Worm (Caenorhabditis elegans) whole organism, L4 larva: ENCODE data around the gene R53.4.
A peak's percentile ranks its signal among the peaks of the same experiment; 100 is the strongest.

ENCODE experiments used
- F10B5.3 ChIP-seq: sonication (generic microtip); optimal IDR thresholded peaks from 2 replicates; lab custom pipeline; 2016; ENCODE audit warnings: mild to moderate bottlenecking, missing genetic modification characterization, missing compliant biosample characterization
- F26F4.8 ChIP-seq: fragments of 200-800 bp; sonication (Bioruptor generic); conservative IDR thresholded peaks from 2 replicates; pipeline ENCODE4 v1.3.6; 2022; ENCODE audit warnings: missing genetic modification characterization, missing compliant biosample characterization
- F44E2.7 ChIP-seq: fragments of 200-800 bp; sonication (Bioruptor generic); IDR thresholded peaks from 2 replicates; pipeline ENCODE4 v2.1.2; 2022; ENCODE audit warnings: missing genetic modification characterization, missing compliant biosample characterization
- T26A8.4 ChIP-seq: fragments of 200-800 bp; sonication (Bioruptor generic); IDR thresholded peaks from 2 replicates; pipeline ENCODE4 v1.3.6; 2022; ENCODE audit warnings: missing genetic modification characterization, missing compliant biosample characterization
- Y48G9A.11 ChIP-seq: fragments of 200-800 bp; sonication (Bioruptor generic); IDR thresholded peaks from 2 replicates; pipeline ENCODE4 v1.3.6; 2022; ENCODE audit warnings: missing genetic modification reagents, missing genetic modification characterization, missing compliant biosample characterization
- Y5F2A.4 ChIP-seq: fragments of 200-800 bp; sonication (Bioruptor generic); optimal IDR thresholded peaks from 2 replicates; lab custom pipeline; 2018; ENCODE audit warnings: mild to moderate bottlenecking, missing genetic modification characterization, missing compliant biosample characterization
- ZK546.5 ChIP-seq, 2 experiments: sonication (generic microtip); optimal IDR thresholded peaks; 2 replicates each; lab custom pipeline; 2017; ENCODE audit warnings: missing biosample characterization in 2 of 2, missing genetic modification characterization in 2 of 2
- attf-4 ChIP-seq: sonication (generic microtip); optimal IDR thresholded peaks from 3 replicates; lab custom pipeline; 2017; ENCODE audit warnings: missing biosample characterization, missing genetic modification characterization
- ceh-62 ChIP-seq: sonication (generic microtip); optimal IDR thresholded peaks from 2 replicates; lab custom pipeline; 2017; ENCODE audit warnings: missing biosample characterization, missing genetic modification characterization
- ces-1 ChIP-seq: fragments of 150-350 bp; sonication (generic microtip); optimal IDR thresholded peaks from 4 replicates; lab custom pipeline; 2014; ENCODE audit warnings: missing biosample characterization, missing genetic modification reagents, missing genetic modification characterization
- daf-16 ChIP-seq, 3 experiments: sonication (generic microtip); optimal IDR thresholded peaks; 2 replicates each; lab custom pipeline; 2016 to 2017; ENCODE audit warnings: missing genetic modification characterization in 3 of 3, missing genetic modification reagents in 3 of 3, mild to moderate bottlenecking in 2 of 3, missing compliant biosample characterization in 2 of 3, missing biosample characterization in 1 of 3, moderate library complexity in 1 of 3
- daf-19 ChIP-seq: fragments of 200-800 bp; sonication (Bioruptor generic); conservative IDR thresholded peaks from 2 replicates; pipeline ENCODE4 v1.3.6; 2022; ENCODE audit warnings: missing genetic modification characterization, missing compliant biosample characterization
- daf-8 ChIP-seq: fragments of 200-800 bp; sonication (Bioruptor generic); IDR thresholded peaks from 2 replicates; pipeline ENCODE4 v1.3.6; 2022; ENCODE audit warnings: missing genetic modification characterization, missing compliant biosample characterization
- dmd-6 ChIP-seq: fragments of 200-800 bp; sonication (Bioruptor generic); IDR thresholded peaks from 2 replicates; pipeline ENCODE4 v1.3.6; 2022; ENCODE audit warnings: missing genetic modification reagents, missing genetic modification characterization, missing compliant biosample characterization
- dve-1 ChIP-seq: sonication (generic microtip); optimal IDR thresholded peaks from 2 replicates; lab custom pipeline; 2017; ENCODE audit warnings: antibody characterized with exemption, mild to moderate bottlenecking, missing genetic modification characterization, missing compliant biosample characterization; ENCODE audit not compliant: insufficient read depth
- hif-1 ChIP-seq, 2 experiments: sonication (generic microtip); optimal IDR thresholded peaks; 2 replicates each; lab custom pipeline; 2016 to 2017; ENCODE audit warnings: missing compliant biosample characterization in 2 of 2, missing genetic modification characterization in 2 of 2, missing genetic modification reagents in 2 of 2, missing genotype in 2 of 2, mild to moderate bottlenecking in 1 of 2
- hlh-11 ChIP-seq: fragments of 200-800 bp; sonication (Bioruptor generic); optimal IDR thresholded peaks from 2 replicates; lab custom pipeline; 2018; ENCODE audit warnings: mild to moderate bottlenecking, missing genetic modification characterization, missing compliant biosample characterization
- hlh-30 ChIP-seq: sonication (generic microtip); optimal IDR thresholded peaks from 2 replicates; lab custom pipeline; 2017; ENCODE audit warnings: antibody characterized with exemption, mild to moderate bottlenecking, missing genetic modification characterization, missing compliant biosample characterization; ENCODE audit not compliant: insufficient read depth
- hmg-1.1 ChIP-seq: fragments of 200-800 bp; sonication (Bioruptor generic); IDR thresholded peaks from 2 replicates; pipeline ENCODE4 v1.3.6; 2022; ENCODE audit warnings: missing genetic modification reagents, missing genetic modification characterization, missing compliant biosample characterization
- lim-7 ChIP-seq: fragments of 200-800 bp; sonication (Bioruptor generic); IDR thresholded peaks from 2 replicates; pipeline ENCODE4 v1.3.6; 2022; ENCODE audit warnings: missing genetic modification characterization, missing compliant biosample characterization
- lin-13 ChIP-seq: fragments of 150-350 bp; optimal IDR thresholded peaks from 2 replicates; lab custom pipeline; 2014; ENCODE audit warnings: missing biosample characterization, missing genetic modification reagents, missing genetic modification characterization
- lir-3 ChIP-seq: sonication (generic microtip); optimal IDR thresholded peaks from 2 replicates; lab custom pipeline; 2016; ENCODE audit warnings: mild to moderate bottlenecking, missing genetic modification characterization, missing compliant biosample characterization
- madf-5 ChIP-seq, 2 experiments: fragments of 200-800 bp; sonication (Bioruptor generic); IDR thresholded peaks; 2 replicates each; pipeline ENCODE4 v1.3.6; 2022; ENCODE audit warnings: missing compliant biosample characterization in 2 of 2, missing genetic modification characterization in 2 of 2
- mdl-1 ChIP-seq, 2 experiments: fragments of 150-350 bp in 1 of 2; sonication (generic microtip) in 1 of 2; optimal IDR thresholded peaks; 2 replicates each; lab custom pipeline; 2014 to 2017; ENCODE audit warnings: missing biosample characterization in 2 of 2, missing genetic modification characterization in 2 of 2
- mdt-29 ChIP-seq: fragments of 200-800 bp; sonication (Bioruptor generic); IDR thresholded peaks from 2 replicates; pipeline ENCODE4 v1.3.6; 2022; ENCODE audit warnings: missing genetic modification reagents, missing genetic modification characterization, missing compliant biosample characterization
- mxl-3 ChIP-seq: fragments of 200-800 bp; sonication (Bioruptor generic); optimal IDR thresholded peaks from 2 replicates; lab custom pipeline; 2018; ENCODE audit warnings: mild to moderate bottlenecking, missing genetic modification characterization, missing compliant biosample characterization
- nhr-10 ChIP-seq: fragments of 150-350 bp; optimal IDR thresholded peaks from 2 replicates; lab custom pipeline; 2014; ENCODE audit warnings: missing biosample characterization, missing genetic modification characterization
- nhr-102 ChIP-seq: sonication (generic microtip); optimal IDR thresholded peaks from 2 replicates; lab custom pipeline; 2016; ENCODE audit warnings: mild to moderate bottlenecking, missing genetic modification characterization, moderate library complexity, missing compliant biosample characterization
- nhr-11 ChIP-seq: fragments of 150-350 bp; optimal IDR thresholded peaks from 2 replicates; lab custom pipeline; 2014; ENCODE audit warnings: missing biosample characterization, missing genetic modification characterization
- nhr-25 ChIP-seq: sonication (generic microtip); optimal IDR thresholded peaks from 2 replicates; lab custom pipeline; 2017; ENCODE audit warnings: missing genetic modification characterization, mild to moderate bottlenecking, missing compliant biosample characterization, antibody characterized with exemption, moderate library complexity, borderline replicate concordance; ENCODE audit not compliant: insufficient read depth
- nhr-28 ChIP-seq: fragments of 150-350 bp; optimal IDR thresholded peaks from 2 replicates; lab custom pipeline; 2014; ENCODE audit warnings: missing biosample characterization, missing genetic modification characterization
- nhr-41 ChIP-seq: fragments of 200-800 bp; sonication (Bioruptor generic); IDR thresholded peaks from 2 replicates; pipeline ENCODE4 v1.3.6; 2022; ENCODE audit warnings: missing genetic modification reagents, missing genetic modification characterization, missing compliant biosample characterization
- nhr-42 ChIP-seq: fragments of 200-800 bp; sonication (Bioruptor generic); IDR thresholded peaks from 2 replicates; pipeline ENCODE4 v1.3.6; 2022; ENCODE audit warnings: missing genetic modification characterization, missing compliant biosample characterization
- nhr-48 ChIP-seq: sonication (generic microtip); optimal IDR thresholded peaks from 2 replicates; lab custom pipeline; 2016; ENCODE audit warnings: mild to moderate bottlenecking, missing genetic modification characterization, missing compliant biosample characterization
- nhr-6 ChIP-seq: fragments of 150-350 bp; optimal IDR thresholded peaks from 2 replicates; lab custom pipeline; 2014; ENCODE audit warnings: missing biosample characterization, missing genetic modification characterization
- nhr-77 ChIP-seq: fragments of 150-350 bp; optimal IDR thresholded peaks from 2 replicates; lab custom pipeline; 2014; ENCODE audit warnings: missing biosample characterization, missing genetic modification characterization
- php-3 ChIP-seq: fragments of 200-800 bp; sonication (Bioruptor generic); IDR thresholded peaks from 2 replicates; pipeline ENCODE4 v1.3.6; 2022; ENCODE audit warnings: missing genetic modification reagents, missing genetic modification characterization, missing compliant biosample characterization
- pqm-1 ChIP-seq: sonication (generic microtip); optimal IDR thresholded peaks from 2 replicates; lab custom pipeline; 2017; ENCODE audit warnings: missing biosample characterization, missing genetic modification characterization
- rbr-2 ChIP-seq: sonication (generic microtip); optimal IDR thresholded peaks from 2 replicates; lab custom pipeline; 2016; ENCODE audit warnings: missing genotype, missing genetic modification characterization, missing compliant biosample characterization
- saeg-2 ChIP-seq: fragments of 200-800 bp; sonication (Bioruptor generic); IDR thresholded peaks from 2 replicates; pipeline ENCODE4 v1.3.6; 2022; ENCODE audit warnings: missing genetic modification reagents, missing genetic modification characterization, missing compliant biosample characterization
- sdz-12 ChIP-seq: fragments of 200-800 bp; sonication (Bioruptor generic); optimal IDR thresholded peaks from 2 replicates; lab custom pipeline; 2018; ENCODE audit warnings: mild to moderate bottlenecking, missing genetic modification characterization, missing compliant biosample characterization
- spr-1 ChIP-seq: sonication (generic microtip); optimal IDR thresholded peaks from 2 replicates; lab custom pipeline; 2016; ENCODE audit warnings: mild to moderate bottlenecking, missing genetic modification characterization, missing compliant biosample characterization
- unc-62 ChIP-seq, 3 experiments: fragments of 150-350 bp in 1 of 3; sonication (generic microtip); optimal IDR thresholded peaks in 2 of 3; peaks in 1 of 3; 1 replicate in 1 of 3; 2 replicates in 2 of 3; lab custom pipeline; 2014 to 2017; ENCODE audit warnings: missing biosample characterization in 3 of 3, missing genetic modification characterization in 3 of 3, missing genetic modification reagents in 3 of 3, missing genotype in 1 of 3
- zfp-3 ChIP-seq: fragments of 200-800 bp; sonication (Bioruptor generic); conservative IDR thresholded peaks from 2 replicates; pipeline ENCODE4 v1.3.6; 2022; ENCODE audit warnings: missing genetic modification reagents, missing genetic modification characterization, missing compliant biosample characterization
- zip-11 ChIP-seq: fragments of 200-800 bp; sonication (Bioruptor generic); IDR thresholded peaks from 2 replicates; pipeline ENCODE4 v1.3.6; 2022; ENCODE audit warnings: missing genetic modification characterization, missing compliant biosample characterization
- ztf-7 ChIP-seq: fragments of 150-350 bp; optimal IDR thresholded peaks from 2 replicates; lab custom pipeline; 2014; ENCODE audit warnings: missing biosample characterization, missing genetic modification characterization

R53.4 gene

ce11 chrII:9974967-9975366, 7.1 kb upstream of the R53.4 start, which contains the start of gene aakg-5 (continued):
- TF ChIP-seq unc-62 (GFP tag; optimal IDR thresholded peaks at IDR 0.05 in 1 of 2; lab: Kevin White, UChicago) (peak in 1 of 2 experiments; percentile 93), unc-62 (tag; optimal IDR thresholded peaks at IDR 0.05; lab: Kevin White, UChicago) (no peak), lim-7 (GFP tag; lab: Robert Waterston, UW) (no peak), nhr-25 (tag; lab: Kevin White, UChicago) (peak; percentile 88), daf-19 (no peak), daf-8 (GFP tag; lab: Robert Waterston, UW) (no peak), nhr-28 (tag; lab: Kevin White, UChicago) (peak; percentile 86), mxl-3 (GFP tag; lab: Kevin White, UChicago) (peak; percentile 55), zip-11 (GFP tag; lab: Robert Waterston, UW) (no peak), nhr-41 (0 out of 2 replicates have a peak, but pooled peaks have one; percentile 28), nhr-10 (peak; percentile 34), lin-13 (GFP tag; lab: Kevin White, UChicago) (no peak), dve-1 (tag; lab: Kevin White, UChicago) (peak; percentile 93), dmd-6 (peak; percentile 91), hif-1 (tag; optimal IDR thresholded peaks at IDR 0.05; lab: Kevin White, UChicago) (peak in 1 of 2 experiments; percentile 33), mdt-29 (no peak), daf-16 (GFP tag; optimal IDR thresholded peaks at IDR 0.05; lab: Kevin White, UChicago) (peak; percentile 22 to 63), daf-16 (tag; optimal IDR thresholded peaks at IDR 0.05; lab: Kevin White, UChicago) (peak; percentile 87), spr-1 (tag; lab: Kevin White, UChicago) (peak; percentile 19), nhr-6 (peak; percentile 80), hmg-1.1 (GFP tag; lab: Robert Waterston, UW) (peak; percentile 80), nhr-11 (tag; lab: Kevin White, UChicago) (peak; percentile 96), saeg-2 (GFP tag; lab: Robert Waterston, UW) (no peak), F10B5.3 (no peak), T26A8.4 (GFP tag; lab: Robert Waterston, UW) (peak; percentile 55), rbr-2 (peak; percentile 70), php-3 (GFP tag; lab: Robert Waterston, UW) (peak; percentile 84), ceh-62 (tag; lab: Kevin White, UChicago) (no peak), ZK546.5 (tag; optimal IDR thresholded peaks at IDR 0.05; lab: Kevin White, UChicago) (no peak), mdl-1 (tag; optimal IDR thresholded peaks at IDR 0.05; lab: Kevin White, UChicago) (peak; percentile 5 to 79), attf-4 (tag; lab: Kevin White, UChicago) (no peak), pqm-1 (tag; lab: Kevin White, UChicago) (peak; percentile 32)

- TF ChIP-seq nhr-102 (tag; lab: Kevin White, UChicago) (peak; percentile 8), F44E2.7 (GFP tag; lab: Robert Waterston, UW) (no peak), daf-16 (GFP tag; optimal IDR thresholded peaks at IDR 0.05; lab: Kevin White, UChicago) (no peak), daf-16 (tag; optimal IDR thresholded peaks at IDR 0.05; lab: Kevin White, UChicago) (peak; percentile 74), nhr-42 (GFP tag; lab: Robert Waterston, UW) (no peak), nhr-48 (tag; lab: Kevin White, UChicago) (peak; percentile 29), madf-5 (GFP tag; IDR thresholded peaks at IDR 0.05; lab: Robert Waterston, UW) (no peak), Y48G9A.11 (GFP tag; lab: Robert Waterston, UW) (no peak), ceh-62 (tag; lab: Kevin White, UChicago) (no peak), unc-62 (GFP tag; optimal IDR thresholded peaks at IDR 0.05 in 1 of 2; lab: Kevin White, UChicago) (peak in 1 of 2 experiments; percentile 98), unc-62 (tag; optimal IDR thresholded peaks at IDR 0.05; lab: Kevin White, UChicago) (no peak), sdz-12 (GFP tag; lab: Kevin White, UChicago) (no peak), hlh-30 (tag; lab: Kevin White, UChicago) (no peak), php-3 (GFP tag; lab: Robert Waterston, UW) (peak; percentile 95), lir-3 (tag; lab: Kevin White, UChicago) (no peak), zfp-3 (GFP tag; lab: Robert Waterston, UW) (no peak), pqm-1 (tag; lab: Kevin White, UChicago) (peak; percentile 73), dmd-6 (peak; percentile 86), nhr-6 (no peak), ces-1 (no peak), Y5F2A.4 (no peak), hlh-11 (tag; lab: Kevin White, UChicago) (peak; percentile 90), mxl-3 (GFP tag; lab: Kevin White, UChicago) (no peak), nhr-77 (tag; lab: Kevin White, UChicago) (peak; percentile 16), dve-1 (tag; lab: Kevin White, UChicago) (peak; percentile 65), nhr-28 (tag; lab: Kevin White, UChicago) (peak; percentile 62), F26F4.8 (no peak), ztf-7 (no peak)
- TF ChIP-seq, all 104 proteins: peak for 11
Measured at ce11 chrII:9974210-9974609, 6.4 kb upstream of the R53.4 start.
